Worm (Caenorhabditis elegans): Measurements from ENCODE around the gene srh-135.

ce11 chrII:10204428-10205049 lies 22.4 kb downstream of the srh-135 start:
- no peak for TF ChIP-seq unc-62 (GFP tag; optimal IDR thresholded peaks at IDR 0.05)
- no peak for TF ChIP-seq M03D4.4 (tag; optimal IDR thresholded peaks at IDR 0.05)
- no peak for TF ChIP-seq snpc-4 (tag; optimal IDR thresholded peaks at IDR 0.05)
- no peak for TF ChIP-seq sptf-1 (tag; optimal IDR thresholded peaks at IDR 0.05)
- TF ChIP-seq blmp-1 (tag; optimal IDR thresholded peaks at IDR 0.05): no peak
